Worm (Caenorhabditis elegans) whole organism, midembryonic: ENCODE measurements around the gene M03F4.6.

Experiments
- T22C8.4 ChIP-seq: fragments of 200-800 bp; sonication (Bioruptor generic); IDR thresholded peaks from 2 replicates; pipeline ENCODE4 v1.3.6; 2022; ENCODE audit warnings: missing genetic modification characterization, missing compliant biosample characterization
- flt-1 ChIP-seq: fragments of 200-800 bp; sonication (Bioruptor generic); IDR thresholded peaks from 2 replicates; pipeline ENCODE4 v1.3.6; 2022; ENCODE audit warnings: missing genetic modification characterization, missing compliant biosample characterization
- klf-2 ChIP-seq: fragments of 200-800 bp; sonication (Bioruptor generic); conservative IDR thresholded peaks from 2 replicates; pipeline ENCODE4 v1.3.6; 2022; ENCODE audit warnings: missing genetic modification reagents, missing genetic modification characterization, missing compliant biosample characterization
- med-1 ChIP-seq: sonication (generic microtip); optimal IDR thresholded peaks from 2 replicates; lab custom pipeline; 2017; ENCODE audit warnings: missing genetic modification characterization, mild to moderate bottlenecking, missing compliant biosample characterization, antibody characterized with exemption, missing genetic modification reagents; ENCODE audit not compliant: insufficient read depth
- ref-1 ChIP-seq: fragments of 200-800 bp; sonication (Bioruptor generic); conservative IDR thresholded peaks from 2 replicates; pipeline ENCODE4 v1.3.6; 2022; ENCODE audit warnings: missing genetic modification reagents, missing genetic modification characterization, missing compliant biosample characterization
- tab-1 ChIP-seq: fragments of 200-800 bp; sonication (Bioruptor generic); IDR thresholded peaks from 2 replicates; pipeline ENCODE4 v1.3.6; 2022; ENCODE audit warnings: missing genetic modification characterization, missing compliant biosample characterization
- ztf-23 ChIP-seq: fragments of 200-800 bp; sonication (Bioruptor generic); IDR thresholded peaks from 2 replicates; pipeline ENCODE4 v1.3.6; 2022; ENCODE audit warnings: missing genetic modification reagents, missing genetic modification characterization, missing compliant biosample characterization
- ztf-29 ChIP-seq: fragments of 200-800 bp; sonication (Bioruptor generic); IDR thresholded peaks from 2 replicates; pipeline ENCODE4 v1.3.6; 2022; ENCODE audit warnings: missing genetic modification reagents, missing genetic modification characterization, missing compliant biosample characterization

DNA sequence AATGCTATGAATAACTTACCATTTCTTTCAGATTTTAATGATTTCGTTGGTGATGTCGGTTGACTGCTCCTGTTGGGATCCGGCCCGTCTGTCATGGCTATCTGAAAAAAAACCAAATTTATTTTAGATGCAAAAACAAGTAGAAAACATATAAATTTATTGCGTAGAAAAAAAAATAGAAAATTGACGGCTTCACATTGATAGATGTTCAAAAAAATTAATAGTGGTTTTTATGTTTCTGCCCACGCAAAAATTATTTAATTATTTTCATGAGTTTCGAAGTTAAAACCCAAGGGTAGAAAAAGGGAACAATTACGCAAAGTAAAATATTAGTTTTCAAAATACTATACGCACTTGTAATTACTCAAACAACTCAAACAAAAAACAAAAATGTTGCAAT, 39.5 kb downstream of the M03F4.6 start, which contains the start of gene mct-4:
- no peak for TF ChIP-seq flt-1 (GFP tag; lab: Robert Waterston, UW)
- no peak for TF ChIP-seq ref-1 (GFP tag; lab: Robert Waterston, UW)
- TF ChIP-seq ztf-29 (GFP tag; lab: Robert Waterston, UW) = no peak
- TF ChIP-seq klf-2 (GFP tag; lab: Robert Waterston, UW) = no peak
- no peak for TF ChIP-seq ztf-23
- no peak for TF ChIP-seq med-1 (GFP tag; lab: Kevin White, UChicago)
- TF ChIP-seq tab-1 (GFP tag; lab: Robert Waterston, UW) = no peak
- no peak for TF ChIP-seq T22C8.4 (GFP tag; lab: Robert Waterston, UW)
